Worm (Caenorhabditis elegans) whole organism, L1 larva: Measurements from ENCODE around the gene srsx-6.

Experiments
- aha-1 ChIP-seq: fragments of 150-350 bp; optimal IDR thresholded peaks from 2 replicates; lab custom pipeline; 2014; ENCODE audit warnings: missing biosample characterization, missing genetic modification characterization
- aly-2 ChIP-seq: fragments of 150-350 bp; optimal IDR thresholded peaks from 2 replicates; lab custom pipeline; 2014; ENCODE audit warnings: missing biosample characterization, missing genetic modification characterization
- efl-1 ChIP-seq, 4 experiments: fragments of 150-350 bp; optimal IDR thresholded peaks in 3 of 4; peaks in 1 of 4; 1 replicate in 1 of 4; 2 replicates in 3 of 4; lab custom pipeline; 2014; ENCODE audit warnings: missing biosample characterization in 2 of 4, missing genetic modification characterization in 2 of 4, missing genetic modification reagents in 2 of 4
- elt-2 ChIP-seq: sonication (generic microtip); optimal IDR thresholded peaks from 2 replicates; lab custom pipeline; 2016; ENCODE audit warnings: missing genetic modification characterization, mild to moderate bottlenecking, inconsistent platforms, missing compliant biosample characterization, missing genetic modification reagents
- unc-30 ChIP-seq: sonication (generic microtip); optimal IDR thresholded peaks from 2 replicates; lab custom pipeline; 2017; ENCODE audit warnings: missing biosample characterization, missing genetic modification characterization

ce11 chrV:7925483-7925882 is 1.4 kb upstream of the srsx-6 start, which contains the start of gene srsx-7:
- no peak for TF ChIP-seq elt-2 (tag; lab: Kevin White, UChicago)
- TF ChIP-seq aha-1: no peak
- TF ChIP-seq unc-30: no peak
- no peak for TF ChIP-seq efl-1 (optimal IDR thresholded peaks at IDR 0.05; lab: Kevin White, UChicago)
- no peak for TF ChIP-seq efl-1 (GFP tag; optimal IDR thresholded peaks at IDR 0.05 in 1 of 2; lab: Kevin White, UChicago)
- no peak for TF ChIP-seq aly-2 (tag; lab: Kevin White, UChicago)
